Worm (Caenorhabditis elegans) whole organism, L2 larva: ENCODE results near the gene F55F1.2.

Experiments used
- alr-1 ChIP-seq: fragments of 150-350 bp; optimal IDR thresholded peaks from 2 replicates; lab custom pipeline; 2014; ENCODE audit warnings: missing biosample characterization, missing genetic modification characterization
- nhr-10 ChIP-seq: sonication (generic microtip); optimal IDR thresholded peaks from 2 replicates; lab custom pipeline; 2017; ENCODE audit warnings: missing biosample characterization, missing genetic modification characterization
- unc-39 ChIP-seq: fragments of 150-350 bp; optimal IDR thresholded peaks from 2 replicates; lab custom pipeline; 2014; ENCODE audit warnings: missing biosample characterization, missing genetic modification characterization
- ztf-11 ChIP-seq: sonication (generic microtip); optimal IDR thresholded peaks from 2 replicates; lab custom pipeline; 2017; ENCODE audit warnings: missing biosample characterization, missing genetic modification characterization

DNA sequence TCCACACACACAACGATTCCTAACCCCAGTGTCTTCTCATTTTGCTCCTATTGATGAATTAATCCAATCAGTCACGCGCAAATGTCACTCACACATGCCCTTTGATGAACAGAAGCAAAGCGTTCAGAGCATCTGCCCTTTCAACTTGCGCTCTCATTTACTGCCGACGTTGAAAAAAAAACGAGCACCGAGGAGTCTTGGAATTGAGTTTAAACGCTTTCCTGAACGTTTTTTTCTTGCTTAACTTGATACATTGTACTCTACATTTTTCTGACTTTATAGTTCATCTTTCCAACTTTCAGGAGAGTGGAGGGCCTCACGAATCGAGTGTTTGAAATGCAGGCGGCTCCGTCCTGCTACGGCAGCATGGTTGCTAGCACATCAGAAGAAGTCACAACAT is 1.9 kb upstream of the F55F1.2 start, which contains the start of gene cgef-1:
- TF ChIP-seq ztf-11 (no peak), alr-1 (tag; lab: Kevin White, UChicago) (no peak), unc-39 (tag; lab: Kevin White, UChicago) (no peak), nhr-10 (no peak)
